Worm (Caenorhabditis elegans) whole organism, mixed stage, embryonic: Measurements from ENCODE around the gene vgln-1.

Experiments used
- snpc-4 ChIP-seq: fragments of 150-350 bp; optimal IDR thresholded peaks from 2 replicates; lab custom pipeline; 2014; ENCODE audit warnings: missing biosample characterization, missing genetic modification characterization
- unc-62 ChIP-seq: fragments of 150-350 bp; optimal IDR thresholded peaks from 2 replicates; lab custom pipeline; 2014; ENCODE audit warnings: missing biosample characterization, missing genetic modification reagents, missing genetic modification characterization

ce11 chrII:9845239-9845638 lies 45.6 kb downstream of the vgln-1 start, which contains the start of gene chil-9:
- TF ChIP-seq snpc-4 (tag; lab: Kevin White, UChicago) (no peak), unc-62 (GFP tag; lab: Kevin White, UChicago) (no peak)
